Worm (Caenorhabditis elegans): ENCODE data around the gene ceh-91.

ceh-91 gene

ce11 chrIII:11659804-11660203 lies 43.3 kb downstream of the ceh-91 start:
- TF ChIP-seq lin-39 (tag; optimal IDR thresholded peaks at IDR 0.05), result no peak
- TF ChIP-seq ama-1 (optimal IDR thresholded peaks at IDR 0.05), result no peak

ce11 chrIII:11660736-11661135 lies 44.2 kb downstream of the ceh-91 start:
- no peak for TF ChIP-seq nhr-23 (tag; optimal IDR thresholded peaks at IDR 0.05)
- TF ChIP-seq nhr-129 (tag; optimal IDR thresholded peaks at IDR 0.05), result peak; percentile 73
- TF ChIP-seq snpc-4 (tag; optimal IDR thresholded peaks at IDR 0.05), result no peak
- peak; percentile 32 for TF ChIP-seq C34F6.9 (tag; optimal IDR thresholded peaks at IDR 0.05)
- peak; percentile 9 for TF ChIP-seq sma-9 (GFP tag; optimal IDR thresholded peaks at IDR 0.05)
- TF ChIP-seq sma-9 (tag; optimal IDR thresholded peaks at IDR 0.05), result no peak
- TF ChIP-seq lsy-2 (tag; optimal IDR thresholded peaks at IDR 0.05), result peak in 1 of 2 experiments; percentile 19

ce11 chrIII:11663400-11663799 lies 46.9 kb downstream of the ceh-91 start:
- TF ChIP-seq lsy-2 (tag; optimal IDR thresholded peaks at IDR 0.05) (peak in 1 of 2 experiments; percentile 26), ztf-1 (GFP tag; conservative IDR thresholded peaks at IDR 0.05) (no peak), lin-11 (tag; optimal IDR thresholded peaks at IDR 0.05) (no peak), R02D3.7 (tag; optimal IDR thresholded peaks at IDR 0.05) (no peak), C34F6.9 (tag; optimal IDR thresholded peaks at IDR 0.05) (peak; percentile 31), nhr-21 (tag; optimal IDR thresholded peaks at IDR 0.05) (no peak), egl-27 (tag; optimal IDR thresholded peaks at IDR 0.05) (no peak), crh-2 (tag; optimal IDR thresholded peaks at IDR 0.05) (peak; percentile 18), sem-4 (tag; optimal IDR thresholded peaks at IDR 0.05) (peak; percentile 39), elt-3 (tag; optimal IDR thresholded peaks at IDR 0.05) (no peak), elt-1 (tag; optimal IDR thresholded peaks at IDR 0.05) (no peak), nhr-129 (tag; optimal IDR thresholded peaks at IDR 0.05) (no peak), dmd-4 (tag; optimal IDR thresholded peaks at IDR 0.05) (no peak)

- TF ChIP-seq blmp-1 (tag; optimal IDR thresholded peaks at IDR 0.05; ENCODE audit: insufficient read depth) (peak; percentile 70), mab-5 (tag; optimal IDR thresholded peaks at IDR 0.05) (no peak)
Measured at ce11 chrIII:11666819-11667218, 50.3 kb downstream of the ceh-91 start.

ce11 chrIII:11669008-11669407 lies 52.5 kb downstream of the ceh-91 start:
- no peak for TF ChIP-seq ztf-4 (tag; optimal IDR thresholded peaks at IDR 0.05)
- TF ChIP-seq nhr-77 (tag; optimal IDR thresholded peaks at IDR 0.05), result no peak
- TF ChIP-seq sem-4 (tag; optimal IDR thresholded peaks at IDR 0.05), result no peak
- TF ChIP-seq nhr-237 (tag; optimal IDR thresholded peaks at IDR 0.05), result no peak
- TF ChIP-seq nhr-23 (tag; optimal IDR thresholded peaks at IDR 0.05), result no peak
- no peak for TF ChIP-seq ama-1 (optimal IDR thresholded peaks at IDR 0.05)
- no peak for TF ChIP-seq egl-27 (tag; optimal IDR thresholded peaks at IDR 0.05)
- no peak for TF ChIP-seq C34F6.9 (tag; optimal IDR thresholded peaks at IDR 0.05)
- TF ChIP-seq unc-55 (GFP tag; optimal IDR thresholded peaks at IDR 0.05), result no peak
- no peak for TF ChIP-seq nhr-12 (tag; optimal IDR thresholded peaks at IDR 0.05)
- TF ChIP-seq sma-9 (GFP tag; optimal IDR thresholded peaks at IDR 0.05), result no peak
- TF ChIP-seq sma-9 (tag; optimal IDR thresholded peaks at IDR 0.05), result no peak
- TF ChIP-seq nhr-25 (tag; optimal IDR thresholded peaks at IDR 0.05), result no peak
- TF ChIP-seq nhr-129 (tag; optimal IDR thresholded peaks at IDR 0.05), result no peak
